Worm (Caenorhabditis elegans) whole organism, L2 larva: ENCODE data around the gene C45G9.2.

Experiments
- aly-2 ChIP-seq: fragments of 150-350 bp; optimal IDR thresholded peaks from 2 replicates; lab custom pipeline; 2014; ENCODE audit warnings: missing biosample characterization, missing genetic modification characterization
- blmp-1 ChIP-seq: sonication (generic microtip); optimal IDR thresholded peaks from 2 replicates; lab custom pipeline; 2017; ENCODE audit warnings: missing genetic modification characterization, mild to moderate bottlenecking, missing compliant biosample characterization, antibody characterized with exemption, moderate library complexity; ENCODE audit not compliant: insufficient read depth
- egl-27 ChIP-seq: sonication (generic microtip); optimal IDR thresholded peaks from 3 replicates; lab custom pipeline; 2017; ENCODE audit warnings: missing biosample characterization, missing genetic modification reagents, missing genetic modification characterization
- nhr-11 ChIP-seq: fragments of 150-350 bp; optimal IDR thresholded peaks from 2 replicates; lab custom pipeline; 2014; ENCODE audit warnings: missing biosample characterization, missing genetic modification characterization
- nhr-12 ChIP-seq: fragments of 150-350 bp; optimal IDR thresholded peaks from 2 replicates; lab custom pipeline; 2014; ENCODE audit warnings: missing biosample characterization, missing genetic modification characterization
- nhr-6 ChIP-seq: fragments of 150-350 bp; optimal IDR thresholded peaks from 2 replicates; lab custom pipeline; 2014; ENCODE audit warnings: missing biosample characterization, missing genetic modification characterization
- unc-39 ChIP-seq: fragments of 150-350 bp; optimal IDR thresholded peaks from 2 replicates; lab custom pipeline; 2014; ENCODE audit warnings: missing biosample characterization, missing genetic modification characterization

- TF ChIP-seq aly-2 (tag; lab: Kevin White, UChicago) (no peak), nhr-6 (tag; lab: Kevin White, UChicago) (no peak), egl-27 (tag; lab: Kevin White, UChicago) (no peak), nhr-11 (tag; lab: Kevin White, UChicago) (no peak), nhr-12 (no peak), blmp-1 (no peak), unc-39 (no peak)
These were observed 23.5 kb downstream of the C45G9.2 start for ce11 chrIII:5092345-5092744.
